Fruit fly (Drosophila melanogaster): ENCODE data around the gene CG10237.
A peak's percentile ranks its signal among the peaks of the same experiment; 100 is the strongest.

The CG10237 gene

dm6 chr2L:19432424-19433015, 10.0 kb downstream of the CG10237 start, which contains the start of gene Rab9:
TSS of gene Rab9 (plus strand) at chr2L:19432574.
- TF ChIP-seq crp (GFP tag; optimal IDR thresholded peaks at IDR 0.05) (peak in 1 of 2 experiments; percentile 75), insv (GFP tag; optimal IDR thresholded peaks at IDR 0.05) (peak; percentile 1 to 87), mld (GFP tag; IDR thresholded peaks at IDR 0.05; ENCODE audit: partially characterized antibody) (0 out of 3 replicates have a peak, but pooled peaks have one; percentile 43), CG9215 (GFP tag; IDR thresholded peaks at IDR 0.05) (no peak), CG3407 (GFP tag; optimal IDR thresholded peaks at IDR 0.05) (no peak), E2f2 (GFP tag; IDR thresholded peaks at IDR 0.05) (peak; percentile 69), dmrt99B (tag; optimal IDR thresholded peaks at IDR 0.05) (no peak), wdn (GFP tag; IDR thresholded peaks at IDR 0.05) (0 out of 2 replicates have a peak, but pooled peaks have one; percentile 16), chinmo (GFP tag; IDR thresholded peaks at IDR 0.05; ENCODE audit: partially characterized antibody) (peak; percentile 86; the same call in 1 of the 4 replicates), lmd (GFP tag; IDR thresholded peaks at IDR 0.05) (0 out of 2 replicates have a peak, but pooled peaks have one; percentile 7), Med (GFP tag) (peak; percentile 68), pzg (GFP tag; optimal IDR thresholded peaks at IDR 0.05) (peak; percentile 4), Ptx1 (GFP tag; IDR thresholded peaks at IDR 0.05) (no peak), danr (GFP tag; IDR thresholded peaks at IDR 0.05) (no peak), Dp (GFP tag; optimal IDR thresholded peaks at IDR 0.05) (peak; percentile 53), Fer3 (tag; optimal IDR thresholded peaks at IDR 0.05) (no peak), ara (GFP tag; IDR thresholded peaks at IDR 0.05) (no peak), Dll (GFP tag; IDR thresholded peaks at IDR 0.05; ENCODE audit: partially characterized antibody) (0 out of 4 replicates have a peak, but pooled peaks have one; percentile 22), CG13287 (GFP tag; IDR thresholded peaks at IDR 0.05; ENCODE audit: partially characterized antibody) (peak; percentile 26; the same call in 1 of the 2 replicates), z (GFP tag; IDR thresholded peaks at IDR 0.05) (no peak)

dm6 chr2L:19430343-19430742, 12.2 kb downstream of the CG10237 start, which contains the start of gene RtcB:
TSS of gene RtcB (plus strand) at chr2L:19430643.
- TF ChIP-seq hb (GFP tag; IDR thresholded peaks at IDR 0.05; ENCODE audit: partially characterized antibody) (peak; percentile 95), sqz (GFP tag; optimal IDR thresholded peaks at IDR 0.05) (no peak), dimm (GFP tag; IDR thresholded peaks at IDR 0.05) (no peak), ewg (GFP tag; optimal IDR thresholded peaks at IDR 0.05) (peak; percentile 23), Hmr (GFP tag; optimal IDR thresholded peaks at IDR 0.05) (peak; percentile 11), hbn (GFP tag; IDR thresholded peaks at IDR 0.05; ENCODE audit: partially characterized antibody) (peak; percentile 94), CG2116 (GFP tag; optimal IDR thresholded peaks at IDR 0.05) (peak; percentile 64), cg (GFP tag; optimal IDR thresholded peaks at IDR 0.05) (peak; percentile 8), CG1832 (GFP tag; optimal IDR thresholded peaks at IDR 0.05) (no peak), MBD-R2 (GFP tag; IDR thresholded peaks at IDR 0.05) (peak; percentile 68), lola (GFP tag; optimal IDR thresholded peaks at IDR 0.05) (peak in 1 of 3 experiments; percentile 1), CG14860 (GFP tag; IDR thresholded peaks at IDR 0.05; ENCODE audit: partially characterized antibody) (peak; percentile 95), CG7271 (tag; optimal IDR thresholded peaks at IDR 0.05) (no peak), Scr (GFP tag; IDR thresholded peaks at IDR 0.05; ENCODE audit: partially characterized antibody) (peak; percentile 97), CG10267 (tag; optimal IDR thresholded peaks at IDR 0.05) (peak; percentile 31), tgo (GFP tag; IDR thresholded peaks at IDR 0.05) (peak; percentile 15; the same call in 1 of the 3 replicates), Xrp1 (GFP tag; IDR thresholded peaks at IDR 0.05) (peak; percentile 24; the same call in 1 of the 2 replicates), CG42726 (GFP tag; IDR thresholded peaks at IDR 0.05; ENCODE audit: partially characterized antibody) (peak; percentile 97), CG18476 (GFP tag; optimal IDR thresholded peaks at IDR 0.05) (peak; percentile 10), chinmo (GFP tag; IDR thresholded peaks at IDR 0.05; ENCODE audit: partially characterized antibody) (peak; percentile 87), CG12155 (GFP tag; optimal IDR thresholded peaks at IDR 0.05) (no peak), CG31224 (GFP tag; IDR thresholded peaks at IDR 0.05) (no peak), CG34224 (GFP tag; IDR thresholded peaks at IDR 0.05; ENCODE audit: partially characterized antibody) (peak; percentile 89), CG3995 (GFP tag; optimal IDR thresholded peaks at IDR 0.05) (peak; percentile 42), HmgZ (tag; optimal IDR thresholded peaks at IDR 0.05) (peak; percentile 61), CG15011 (GFP tag; optimal IDR thresholded peaks at IDR 0.05) (no peak), hkb (optimal IDR thresholded peaks at IDR 0.05) (peak; percentile 1), hkb (GFP tag; IDR thresholded peaks at IDR 0.05) (no peak), CG13287 (GFP tag; IDR thresholded peaks at IDR 0.05; ENCODE audit: partially characterized antibody) (peak; percentile 97)
